Worm (Caenorhabditis elegans) whole organism, late embryonic: ENCODE data around the gene F02C9.2.

ENCODE experiments used
- C38D4.7 ChIP-seq: fragments of 200-800 bp; sonication (Bioruptor generic); optimal IDR thresholded peaks from 2 replicates; lab custom pipeline; 2018; ENCODE audit warnings: mild to moderate bottlenecking, missing genetic modification characterization, moderate library complexity, missing compliant biosample characterization
- F13H6.1 ChIP-seq: sonication (generic microtip); optimal IDR thresholded peaks from 2 replicates; lab custom pipeline; 2016; ENCODE audit warnings: missing genetic modification characterization, missing compliant biosample characterization
- T23F11.4 ChIP-seq: fragments of 200-800 bp; sonication (Bioruptor generic); optimal IDR thresholded peaks from 2 replicates; lab custom pipeline; 2018; ENCODE audit warnings: mild to moderate bottlenecking, missing genetic modification characterization, missing compliant biosample characterization
- Y22D7AL.16 ChIP-seq: sonication (generic microtip); optimal IDR thresholded peaks from 2 replicates; lab custom pipeline; 2016; ENCODE audit warnings: missing genetic modification characterization, missing compliant biosample characterization
- ceh-14 ChIP-seq: sonication (generic microtip); optimal IDR thresholded peaks from 2 replicates; lab custom pipeline; 2016; ENCODE audit warnings: missing genotype, missing genetic modification characterization, missing compliant biosample characterization
- ceh-22 ChIP-seq: sonication (generic microtip); optimal IDR thresholded peaks from 2 replicates; lab custom pipeline; 2017; ENCODE audit warnings: missing biosample characterization, missing genetic modification characterization
- ceh-24 ChIP-seq: sonication (generic microtip); optimal IDR thresholded peaks from 2 replicates; lab custom pipeline; 2016; ENCODE audit warnings: mild to moderate bottlenecking, missing genetic modification characterization, missing compliant biosample characterization
- ceh-30 ChIP-seq: fragments of 150-350 bp; optimal IDR thresholded peaks from 2 replicates; lab custom pipeline; 2014; ENCODE audit warnings: missing biosample characterization, missing genetic modification characterization
- ceh-31 ChIP-seq: sonication (generic microtip); optimal IDR thresholded peaks from 2 replicates; lab custom pipeline; 2016; ENCODE audit warnings: missing genetic modification characterization, missing compliant biosample characterization
- ceh-34 ChIP-seq: sonication (generic microtip); optimal IDR thresholded peaks from 2 replicates; lab custom pipeline; 2016; ENCODE audit warnings: mild to moderate bottlenecking, missing genetic modification characterization, missing compliant biosample characterization
- ceh-45 ChIP-seq: fragments of 200-800 bp; sonication (Bioruptor generic); IDR thresholded peaks from 2 replicates; pipeline ENCODE4 v1.3.6; 2022; ENCODE audit warnings: missing genetic modification reagents, missing genetic modification characterization, missing compliant biosample characterization
- ceh-48 ChIP-seq: sonication (generic microtip); optimal IDR thresholded peaks from 2 replicates; lab custom pipeline; 2016; ENCODE audit warnings: missing genetic modification characterization, inconsistent platforms, missing compliant biosample characterization
- ceh-9 ChIP-seq: sonication (generic microtip); optimal IDR thresholded peaks from 2 replicates; lab custom pipeline; 2016; ENCODE audit warnings: mild to moderate bottlenecking, missing genetic modification characterization, inconsistent platforms, missing compliant biosample characterization
- che-1 ChIP-seq: sonication (generic microtip); optimal IDR thresholded peaks from 2 replicates; lab custom pipeline; 2016; ENCODE audit warnings: mild to moderate bottlenecking, missing genetic modification characterization, missing compliant biosample characterization
- elt-2 ChIP-seq: sonication (generic microtip); optimal IDR thresholded peaks from 2 replicates; lab custom pipeline; 2016; ENCODE audit warnings: missing genetic modification reagents, missing genetic modification characterization, missing compliant biosample characterization
- eyg-1 ChIP-seq: sonication (generic microtip); optimal IDR thresholded peaks from 2 replicates; lab custom pipeline; 2016; ENCODE audit warnings: missing genotype, missing genetic modification characterization, missing compliant biosample characterization
- fax-1 ChIP-seq: sonication (generic microtip); optimal IDR thresholded peaks from 2 replicates; lab custom pipeline; 2016; ENCODE audit warnings: missing genotype, missing genetic modification characterization, missing compliant biosample characterization
- fkh-10 ChIP-seq: fragments of 150-350 bp; optimal IDR thresholded peaks from 2 replicates; lab custom pipeline; 2014; ENCODE audit warnings: missing biosample characterization, missing genetic modification reagents, missing genetic modification characterization
- fkh-6 ChIP-seq: sonication (generic microtip); optimal IDR thresholded peaks from 2 replicates; lab custom pipeline; 2016; ENCODE audit warnings: missing genetic modification characterization, missing compliant biosample characterization
- hlh-15 ChIP-seq: sonication (generic microtip); optimal IDR thresholded peaks from 2 replicates; lab custom pipeline; 2016; ENCODE audit warnings: missing genetic modification characterization, missing compliant biosample characterization
- hlh-6 ChIP-seq: sonication (generic microtip); optimal IDR thresholded peaks from 2 replicates; lab custom pipeline; 2016; ENCODE audit warnings: missing genotype, missing genetic modification characterization, missing compliant biosample characterization
- lim-6 ChIP-seq: sonication (generic microtip); optimal IDR thresholded peaks from 2 replicates; lab custom pipeline; 2016; ENCODE audit warnings: missing genetic modification characterization, missing compliant biosample characterization
- lin-11 ChIP-seq: fragments of 200-800 bp; sonication (Bioruptor generic); optimal IDR thresholded peaks from 2 replicates; lab custom pipeline; 2018; ENCODE audit warnings: mild to moderate bottlenecking, missing genetic modification characterization, missing compliant biosample characterization
- nfya-1 ChIP-seq: sonication (generic microtip); optimal IDR thresholded peaks from 2 replicates; lab custom pipeline; 2017; ENCODE audit warnings: missing genetic modification characterization, mild to moderate bottlenecking, missing compliant biosample characterization, antibody characterized with exemption, moderate library complexity
- odd-2 ChIP-seq: sonication (generic microtip); optimal IDR thresholded peaks from 2 replicates; lab custom pipeline; 2017; ENCODE audit warnings: antibody characterized with exemption, mild to moderate bottlenecking, missing genetic modification characterization, missing compliant biosample characterization
- pag-3 ChIP-seq: sonication (generic microtip); optimal IDR thresholded peaks from 2 replicates; lab custom pipeline; 2016; ENCODE audit warnings: missing compliant biosample characterization, missing genetic modification characterization, borderline replicate concordance
- pat-9 ChIP-seq: fragments of 200-800 bp; sonication (Bioruptor generic); optimal IDR thresholded peaks from 2 replicates; lab custom pipeline; 2018; ENCODE audit warnings: mild to moderate bottlenecking, missing genetic modification characterization, moderate library complexity, missing compliant biosample characterization
- pha-2 ChIP-seq: sonication (generic microtip); optimal IDR thresholded peaks from 2 replicates; lab custom pipeline; 2017; ENCODE audit warnings: mild to moderate bottlenecking, missing genetic modification characterization, missing compliant biosample characterization
- rnt-1 ChIP-seq: sonication (generic microtip); optimal IDR thresholded peaks from 2 replicates; lab custom pipeline; 2016; ENCODE audit warnings: missing genetic modification characterization, missing compliant biosample characterization
- sdc-2 ChIP-seq: sonication (generic microtip); optimal IDR thresholded peaks from 2 replicates; lab custom pipeline; 2016; ENCODE audit warnings: missing genotype, missing genetic modification characterization, missing compliant biosample characterization
- sox-4 ChIP-seq: sonication (generic microtip); optimal IDR thresholded peaks from 2 replicates; lab custom pipeline; 2017; ENCODE audit warnings: mild to moderate bottlenecking, missing genetic modification characterization, inconsistent platforms, missing compliant biosample characterization
- tbx-7 ChIP-seq: sonication (generic microtip); optimal IDR thresholded peaks from 2 replicates; lab custom pipeline; 2016; ENCODE audit warnings: missing genotype, missing genetic modification characterization, missing compliant biosample characterization
- ttx-3 ChIP-seq: sonication (generic microtip); optimal IDR thresholded peaks from 2 replicates; lab custom pipeline; 2016; ENCODE audit warnings: missing genetic modification reagents, missing genetic modification characterization, missing compliant biosample characterization
- unc-86 ChIP-seq: sonication (generic microtip); optimal IDR thresholded peaks from 2 replicates; lab custom pipeline; 2016; ENCODE audit warnings: missing genetic modification characterization, missing compliant biosample characterization
- zip-5 ChIP-seq: sonication (generic microtip); optimal IDR thresholded peaks from 2 replicates; lab custom pipeline; 2016; ENCODE audit warnings: missing genetic modification characterization, missing compliant biosample characterization

Gene F02C9.2

ce11 chrV:3151862-3152261 is 18.4 kb downstream of the F02C9.2 start, which contains the start of gene srab-6:
TSS of gene srab-6 (minus strand) at chrV:3151962.
- no peak for TF ChIP-seq ceh-31 (tag; lab: Kevin White, UChicago)
- TF ChIP-seq sdc-2 (tag; lab: Kevin White, UChicago): no peak
- no peak for TF ChIP-seq zip-5
- TF ChIP-seq ceh-14 (tag; lab: Kevin White, UChicago): no peak
- TF ChIP-seq ceh-9 (tag; lab: Kevin White, UChicago): no peak
- TF ChIP-seq lim-6 (tag; lab: Kevin White, UChicago): no peak
- no peak for TF ChIP-seq fkh-10
- no peak for TF ChIP-seq fkh-6 (tag; lab: Kevin White, UChicago)
- no peak for TF ChIP-seq fax-1 (tag; lab: Kevin White, UChicago)
- no peak for TF ChIP-seq rnt-1 (tag; lab: Kevin White, UChicago)
- TF ChIP-seq hlh-6 (tag; lab: Kevin White, UChicago): no peak
- TF ChIP-seq pat-9 (tag; lab: Kevin White, UChicago): no peak
- no peak for TF ChIP-seq ceh-48
- TF ChIP-seq F13H6.1: no peak
- no peak for TF ChIP-seq elt-2 (tag; lab: Kevin White, UChicago)

DNA sequence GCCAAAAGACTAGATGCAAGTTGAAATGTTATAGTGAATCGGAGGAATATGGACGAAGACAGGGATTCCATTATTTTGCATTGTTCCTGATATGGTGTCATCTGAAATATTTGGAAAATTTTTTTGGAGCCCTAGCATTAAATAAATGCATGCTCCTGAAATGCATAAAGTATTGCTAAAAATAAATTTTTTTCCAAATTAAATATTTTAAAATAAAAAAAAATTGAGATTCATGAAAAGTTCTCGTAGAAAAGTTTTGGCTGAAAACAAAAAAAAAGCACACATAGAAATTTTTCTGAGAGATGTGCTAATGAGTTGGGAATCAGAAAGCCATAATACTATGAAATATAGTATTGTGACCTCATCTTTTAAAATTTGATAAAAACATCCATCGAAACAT is 21.6 kb downstream of the F02C9.2 start, which contains the start of gene srab-7:
Gene srab-7 (minus strand): TSS at position 101 of the 400 bp plus-strand sequence.
- TF ChIP-seq ceh-45 (GFP tag; lab: Robert Waterston, UW) (no peak), sdc-2 (tag; lab: Kevin White, UChicago) (no peak), ttx-3 (tag; lab: Kevin White, UChicago) (no peak), ceh-14 (tag; lab: Kevin White, UChicago) (no peak), ceh-30 (no peak), Y22D7AL.16 (no peak), lin-11 (tag; lab: Kevin White, UChicago) (no peak), unc-86 (tag; lab: Kevin White, UChicago) (no peak), ceh-9 (tag; lab: Kevin White, UChicago) (no peak)

DNA sequence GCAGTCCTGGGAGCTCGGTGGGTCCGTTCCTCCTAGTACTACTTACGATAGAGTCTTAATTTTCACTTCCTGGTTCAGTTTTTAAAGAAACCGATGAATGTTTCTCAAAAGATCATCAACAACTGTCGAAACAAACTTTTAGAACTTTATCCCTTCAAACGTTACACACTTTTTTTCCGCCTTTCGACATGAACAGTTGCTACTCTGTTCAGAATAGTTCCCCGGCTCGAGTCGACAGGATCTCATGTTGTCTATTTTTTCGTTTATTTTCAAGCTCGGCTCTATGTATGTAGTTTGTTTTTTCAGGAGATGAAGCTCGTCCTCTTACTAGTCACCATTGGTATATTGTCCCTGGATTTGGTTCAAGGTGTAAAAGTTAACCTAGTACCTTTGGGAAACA is 23.3 kb downstream of the F02C9.2 start, which contains the start of gene exh-1:
Gene exh-1 (plus strand): TSS at position 301 of the 400 bp plus-strand sequence.
- TF ChIP-seq eyg-1: no peak
- no peak for TF ChIP-seq ttx-3 (tag; lab: Kevin White, UChicago)
- no peak for TF ChIP-seq ceh-24
- no peak for TF ChIP-seq ceh-34 (tag; lab: Kevin White, UChicago)
- no peak for TF ChIP-seq lim-6 (tag; lab: Kevin White, UChicago)

ce11 chrV:3158379-3158778 is 24.9 kb downstream of the F02C9.2 start:
- TF ChIP-seq pha-2 (tag; lab: Kevin White, UChicago): no peak
- no peak for TF ChIP-seq sdc-2 (tag; lab: Kevin White, UChicago)
- no peak for TF ChIP-seq ceh-22
- TF ChIP-seq che-1: no peak
- TF ChIP-seq hlh-15: no peak
- TF ChIP-seq nfya-1 (tag; lab: Kevin White, UChicago): no peak
- no peak for TF ChIP-seq T23F11.4 (GFP tag; lab: Kevin White, UChicago)
- TF ChIP-seq C38D4.7: no peak
- TF ChIP-seq ttx-3 (tag; lab: Kevin White, UChicago): no peak
- TF ChIP-seq tbx-7 (tag; lab: Kevin White, UChicago): no peak
- TF ChIP-seq pag-3 (tag; lab: Kevin White, UChicago): no peak
- TF ChIP-seq sox-4 (tag; lab: Kevin White, UChicago): no peak
- no peak for TF ChIP-seq ceh-24

DNA sequence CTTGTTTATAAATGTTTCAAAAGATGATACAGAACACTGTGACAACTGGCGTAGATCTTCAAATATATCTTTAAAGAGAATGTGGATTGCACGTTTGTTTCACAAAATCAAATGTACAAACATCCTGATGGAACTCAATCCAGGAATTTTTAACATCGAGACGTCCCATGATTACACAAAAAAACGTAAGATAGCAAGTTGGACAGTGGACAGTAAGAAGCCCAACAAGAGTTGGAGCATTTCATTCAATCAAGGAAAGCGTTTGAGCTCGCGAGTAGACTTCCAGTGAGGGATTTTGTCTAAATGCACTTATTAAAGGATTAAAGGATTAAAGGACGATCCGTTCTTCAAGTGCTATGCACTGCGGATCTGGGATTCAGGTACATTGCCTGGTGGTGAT is 25.7 kb downstream of the F02C9.2 start, which contains the start of gene C36C5.12:
Gene C36C5.12 (minus strand): TSS at position 101 of the 400 bp plus-strand sequence.
- TF ChIP-seq odd-2: no peak
- TF ChIP-seq elt-2 (tag; lab: Kevin White, UChicago): no peak
